Worm (Caenorhabditis elegans) whole organism, young adult: ENCODE data around the gene atn-1.

ENCODE experiments used
- Y67H2A.10 ChIP-seq: fragments of 200-800 bp; sonication (Bioruptor generic); conservative IDR thresholded peaks from 2 replicates; pipeline ENCODE4 v1.3.6; 2022; ENCODE audit warnings: missing genetic modification reagents, missing genetic modification characterization, missing compliant biosample characterization
- ceh-27 ChIP-seq: fragments of 200-800 bp; sonication (Bioruptor generic); optimal IDR thresholded peaks from 2 replicates; lab custom pipeline; 2018; ENCODE audit warnings: mild to moderate bottlenecking, missing genetic modification characterization, moderate library complexity, missing compliant biosample characterization
- hlh-26 ChIP-seq: fragments of 200-800 bp; sonication (Bioruptor generic); conservative IDR thresholded peaks from 2 replicates; pipeline ENCODE4 v1.3.6; 2022; ENCODE audit warnings: missing genetic modification reagents, missing genetic modification characterization, missing compliant biosample characterization
- pha-4 ChIP-seq: fragments of 150-350 bp; sonication (generic microtip); optimal IDR thresholded peaks from 2 replicates; lab custom pipeline; 2014; ENCODE audit warnings: missing biosample characterization, missing genetic modification reagents, missing genetic modification characterization
- snpc-4 ChIP-seq, 5 experiments: fragments of 150-350 bp in 1 of 5; sonication (generic microtip) in 4 of 5; optimal IDR thresholded peaks; 2 replicates each; lab custom pipeline; 2014 to 2018; ENCODE audit warnings: missing genetic modification characterization in 5 of 5, missing biosample characterization in 3 of 5, antibody characterized with exemption in 2 of 5, mild to moderate bottlenecking in 2 of 5, missing compliant biosample characterization in 2 of 5, missing genotype in 2 of 5, moderate library complexity in 2 of 5, missing genetic modification reagents in 1 of 5

DNA sequence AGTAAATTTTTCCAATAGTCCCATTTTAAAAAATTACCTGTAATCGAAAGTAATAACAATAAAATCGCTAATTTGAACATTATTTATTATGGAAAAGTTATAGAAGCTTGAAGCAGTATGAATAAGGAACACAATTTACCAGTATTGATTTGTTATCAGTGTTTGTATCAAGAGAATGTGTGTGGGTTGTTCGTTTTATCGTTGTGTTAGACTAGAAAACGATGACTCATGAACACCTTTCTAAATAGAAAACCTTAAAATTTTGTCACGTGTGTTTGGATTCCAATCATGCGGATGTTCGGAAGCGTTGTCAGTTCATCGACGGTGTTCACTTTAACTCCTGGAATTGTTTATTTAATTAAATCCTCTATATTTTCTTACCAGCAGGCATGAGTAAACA is 46.1 kb upstream of the atn-1 start, which contains the start of gene C54D10.13:
- no peak for TF ChIP-seq snpc-4 (GFP tag; optimal IDR thresholded peaks at IDR 0.05; lab: Kevin White, UChicago)
- no peak for TF ChIP-seq snpc-4 (tag; optimal IDR thresholded peaks at IDR 0.05; lab: Kevin White, UChicago)
- TF ChIP-seq Y67H2A.10: no peak
- no peak for TF ChIP-seq pha-4 (tag; lab: Kevin White, UChicago)
- no peak for TF ChIP-seq ceh-27 (GFP tag; lab: Kevin White, UChicago)
- no peak for TF ChIP-seq hlh-26 (GFP tag; lab: Robert Waterston, UW)
